Fruit fly (Drosophila melanogaster) whole organism, embryonic: ENCODE results near the gene Tbcd.

Source experiments
- Asciz ChIP-seq: fragments of 200-800 bp; sonication (Bioruptor generic); optimal IDR thresholded peaks from 2 replicates; lab custom pipeline; 2017; ENCODE audit warnings: missing biosample characterization, mild to moderate bottlenecking, missing genetic modification characterization, missing genetic modification reagents
- CG11560 ChIP-seq: fragments of 200-800 bp; sonication (Bioruptor generic); IDR thresholded peaks from 3 replicates; pipeline ENCODE4 v1.3.6; 2022; ENCODE audit warnings: missing biosample characterization, missing genetic modification characterization
- CG12071 ChIP-seq: fragments of 200-800 bp; sonication (Bioruptor generic); optimal IDR thresholded peaks from 3 replicates; lab custom pipeline; 2018; ENCODE audit warnings: missing biosample characterization, mild to moderate bottlenecking, missing genetic modification characterization
- CG13296 ChIP-seq: fragments of 200-800 bp; sonication (Bioruptor generic); optimal IDR thresholded peaks from 3 replicates; lab custom pipeline; 2018; ENCODE audit warnings: missing biosample characterization, mild to moderate bottlenecking, missing genetic modification characterization
- CG14441 ChIP-seq: fragments of 200-800 bp; sonication (Bioruptor generic); IDR thresholded peaks from 2 replicates; pipeline ENCODE4 v1.3.6; 2022; ENCODE audit warnings: missing biosample characterization, missing genetic modification characterization
- CG14710 ChIP-seq: fragments of 200-800 bp; sonication (Bioruptor generic); optimal IDR thresholded peaks from 3 replicates; lab custom pipeline; 2019; ENCODE audit warnings: missing biosample characterization, mild to moderate bottlenecking, missing genetic modification characterization, moderate library complexity
- CG15479 ChIP-seq: fragments of 200-800 bp; sonication (Bioruptor generic); optimal IDR thresholded peaks from 3 replicates; lab custom pipeline; 2019; ENCODE audit warnings: missing biosample characterization, mild to moderate bottlenecking, missing genetic modification characterization, moderate library complexity
- CG15514 ChIP-seq: fragments of 200-800 bp; sonication (Bioruptor generic); optimal IDR thresholded peaks from 3 replicates; lab custom pipeline; 2017; ENCODE audit warnings: missing biosample characterization, missing genetic modification characterization, mild to moderate bottlenecking, moderate library complexity, missing genetic modification reagents
- CG16813 ChIP-seq: fragments of 200-800 bp; sonication (Bioruptor generic); IDR thresholded peaks from 3 replicates; pipeline ENCODE4 v1.3.6; 2022; ENCODE audit warnings: missing biosample characterization, missing genetic modification characterization; ENCODE audit not compliant: partially characterized antibody
- CG18476 ChIP-seq: fragments of 200-800 bp; sonication (Bioruptor generic); optimal IDR thresholded peaks from 2 replicates; lab custom pipeline; 2016; ENCODE audit warnings: missing biosample characterization, mild to moderate bottlenecking, missing genetic modification characterization
- CG30403 ChIP-seq: fragments of 200-800 bp; sonication (Bioruptor generic); optimal IDR thresholded peaks from 3 replicates; lab custom pipeline; 2016; ENCODE audit warnings: missing biosample characterization, missing genetic modification characterization
- CG30431 ChIP-seq: fragments of 200-800 bp; sonication (Bioruptor generic); optimal IDR thresholded peaks from 2 replicates; lab custom pipeline; 2017; ENCODE audit warnings: missing biosample characterization, missing genetic modification characterization
- CG3163 ChIP-seq: fragments of 200-800 bp; sonication (Bioruptor generic); optimal IDR thresholded peaks from 3 replicates; lab custom pipeline; 2016; ENCODE audit warnings: missing biosample characterization, missing genetic modification characterization
- CG4328 ChIP-seq: fragments of 200-800 bp; sonication (Bioruptor generic); optimal IDR thresholded peaks from 3 replicates; lab custom pipeline; 2017; ENCODE audit warnings: missing biosample characterization, missing genetic modification reagents, missing genetic modification characterization
- CG4854 ChIP-seq: fragments of 200-800 bp; sonication (Bioruptor generic); optimal IDR thresholded peaks from 2 replicates; lab custom pipeline; 2016; ENCODE audit warnings: missing biosample characterization, missing genetic modification characterization, inconsistent platforms
- CG6654 ChIP-seq: fragments of 200-800 bp; sonication (Bioruptor generic); optimal IDR thresholded peaks from 2 replicates; lab custom pipeline; 2017; ENCODE audit warnings: missing biosample characterization, mild to moderate bottlenecking, missing genetic modification characterization
- CG8290 ChIP-seq, 3 experiments: fragments of 200-800 bp; sonication (Bioruptor generic); optimal IDR thresholded peaks; 2 replicates each; lab custom pipeline; 2016 to 2019; ENCODE audit warnings: missing biosample characterization in 3 of 3, missing genetic modification characterization in 3 of 3, mild to moderate bottlenecking in 2 of 3, moderate library complexity in 1 of 3
- CG9609 ChIP-seq: fragments of 200-800 bp; sonication (Bioruptor generic); optimal IDR thresholded peaks from 3 replicates; lab custom pipeline; 2016; ENCODE audit warnings: missing biosample characterization, missing genetic modification characterization
- D ChIP-seq, 2 experiments: fragments of 200-800 bp in 1 of 2; fragments of >200 bp in 1 of 2; sonication (Bioruptor generic) in 1 of 2; optimal IDR thresholded peaks; 2 replicates in 1 of 2; 3 replicates in 1 of 2; lab custom pipeline; 2017; ENCODE audit warnings: mild to moderate bottlenecking in 1 of 2, missing biosample characterization in 1 of 2, missing genetic modification characterization in 1 of 2, missing genetic modification reagents in 1 of 2
- Eip74EF ChIP-seq, 2 experiments: fragments of 200-800 bp in 1 of 2; fragments of >200 bp in 1 of 2; sonication (Bioruptor generic) in 1 of 2; optimal IDR thresholded peaks; 2 replicates each; lab custom pipeline; 2017 to 2019; ENCODE audit warnings: missing biosample characterization in 2 of 2, missing genetic modification characterization in 2 of 2, mild to moderate bottlenecking in 1 of 2, moderate library complexity in 1 of 2
- Fer2 ChIP-seq: fragments of 200-800 bp; sonication (Bioruptor generic); optimal IDR thresholded peaks from 2 replicates; lab custom pipeline; 2018; ENCODE audit warnings: missing biosample characterization, mild to moderate bottlenecking, missing genetic modification characterization, moderate library complexity
- HHEX ChIP-seq: fragments of 200-800 bp; sonication (Bioruptor generic); optimal IDR thresholded peaks from 3 replicates; lab custom pipeline; 2017; ENCODE audit warnings: missing biosample characterization, mild to moderate bottlenecking, missing genetic modification characterization, missing genetic modification reagents
- HLHmδ ChIP-seq: fragments of 200-800 bp; sonication (Bioruptor generic); optimal IDR thresholded peaks from 2 replicates; lab custom pipeline; 2018; ENCODE audit warnings: missing biosample characterization, mild to moderate bottlenecking, missing genetic modification characterization, moderate library complexity
- Hsf ChIP-seq: fragments of 200-800 bp; sonication (Bioruptor generic); optimal IDR thresholded peaks from 3 replicates; lab custom pipeline; 2016; ENCODE audit warnings: missing biosample characterization, missing genetic modification characterization
- Lpt ChIP-seq: fragments of >200 bp; optimal IDR thresholded peaks from 2 replicates; lab custom pipeline; 2018; ENCODE audit warnings: missing biosample characterization, missing genetic modification characterization
- Mad ChIP-seq: fragments of 200-800 bp; sonication (Bioruptor generic); optimal IDR thresholded peaks from 2 replicates; lab custom pipeline; 2016; ENCODE audit warnings: missing biosample characterization, missing genetic modification characterization
- Mes4 ChIP-seq: fragments of 200-800 bp; sonication (Bioruptor generic); optimal IDR thresholded peaks from 2 replicates; lab custom pipeline; 2016; ENCODE audit warnings: missing biosample characterization, missing genetic modification characterization
- Opbp ChIP-seq: fragments of 200-800 bp; sonication (Bioruptor generic); IDR thresholded peaks from 3 replicates; pipeline ENCODE4 v1.3.6; 2022; ENCODE audit warnings: missing biosample characterization, missing genetic modification characterization; ENCODE audit not compliant: partially characterized antibody
- Side ChIP-seq: fragments of 200-800 bp; sonication (Bioruptor generic); optimal IDR thresholded peaks from 2 replicates; lab custom pipeline; 2016; ENCODE audit warnings: missing biosample characterization, missing genetic modification characterization
- Taf1 ChIP-seq: fragments of 200-800 bp; sonication (Bioruptor generic); IDR thresholded peaks from 2 replicates; pipeline ENCODE4 v1.3.6; 2022; ENCODE audit warnings: missing biosample characterization, missing genetic modification characterization
- ato ChIP-seq: fragments of 200-800 bp; sonication (Bioruptor generic); IDR thresholded peaks from 2 replicates; pipeline ENCODE4 v1.3.6; 2022; ENCODE audit warnings: missing biosample characterization, missing genetic modification characterization; ENCODE audit not compliant: partially characterized antibody
- bab2 ChIP-seq: fragments of 200-800 bp; sonication (Bioruptor generic); optimal IDR thresholded peaks from 2 replicates; lab custom pipeline; 2016; ENCODE audit warnings: missing biosample characterization, missing genetic modification characterization
- bowl ChIP-seq: fragments of 200-800 bp; sonication (Bioruptor generic); IDR thresholded peaks from 2 replicates; pipeline ENCODE4 v1.3.6; 2022; ENCODE audit warnings: missing biosample characterization, missing genetic modification characterization
- cg ChIP-seq: fragments of 200-800 bp; sonication (Bioruptor generic); optimal IDR thresholded peaks from 3 replicates; lab custom pipeline; 2019; ENCODE audit warnings: missing biosample characterization, mild to moderate bottlenecking, missing genetic modification characterization, moderate library complexity
- chinmo ChIP-seq: fragments of 200-800 bp; sonication (Bioruptor generic); IDR thresholded peaks from 4 replicates; pipeline ENCODE4 v1.3.6; 2022; ENCODE audit warnings: missing biosample characterization, missing genetic modification characterization; ENCODE audit not compliant: partially characterized antibody
- chn ChIP-seq: fragments of 200-800 bp; sonication (Bioruptor generic); optimal IDR thresholded peaks from 2 replicates; lab custom pipeline; 2016; ENCODE audit warnings: missing biosample characterization, missing genetic modification characterization
- crol ChIP-seq: fragments of 200-800 bp; sonication (Bioruptor generic); IDR thresholded peaks from 2 replicates; pipeline ENCODE4 v1.3.6; 2022; ENCODE audit warnings: missing biosample characterization, missing genetic modification characterization
- eve ChIP-seq, 2 experiments: fragments of >200 bp; optimal IDR thresholded peaks; 2 replicates each; lab custom pipeline; 2017; ENCODE audit warnings: missing biosample characterization in 2 of 2, missing genetic modification characterization in 2 of 2
- gcm2 ChIP-seq: fragments of 200-800 bp; sonication (Bioruptor generic); optimal IDR thresholded peaks from 2 replicates; lab custom pipeline; 2016; ENCODE audit warnings: missing biosample characterization, missing genetic modification characterization
- ind ChIP-seq: fragments of 200-800 bp; sonication (Bioruptor generic); optimal IDR thresholded peaks from 3 replicates; lab custom pipeline; 2016; ENCODE audit warnings: missing biosample characterization, missing genetic modification characterization
- jigr1 ChIP-seq: fragments of 200-800 bp; sonication (Bioruptor generic); IDR thresholded peaks from 3 replicates; pipeline ENCODE4 v1.3.6; 2022; ENCODE audit warnings: missing biosample characterization, missing genetic modification characterization
- odd ChIP-seq: fragments of 200-800 bp; sonication (Bioruptor generic); optimal IDR thresholded peaks from 2 replicates; lab custom pipeline; 2017; ENCODE audit warnings: missing biosample characterization, mild to moderate bottlenecking, missing genetic modification characterization
- ranshi ChIP-seq: fragments of 200-800 bp; sonication (Bioruptor generic); IDR thresholded peaks from 2 replicates; pipeline ENCODE4 v1.3.6; 2022; ENCODE audit warnings: missing biosample characterization, missing genetic modification characterization
- rib ChIP-seq: fragments of 200-800 bp; sonication (Bioruptor generic); IDR thresholded peaks from 2 replicates; pipeline ENCODE4 v1.3.6; 2022; ENCODE audit warnings: missing biosample characterization, missing genetic modification characterization
- sima ChIP-seq: fragments of 200-800 bp; sonication (Bioruptor generic); optimal IDR thresholded peaks from 2 replicates; lab custom pipeline; 2016; ENCODE audit warnings: missing biosample characterization, missing genetic modification characterization
- tup ChIP-seq: fragments of 200-800 bp; sonication (Bioruptor generic); optimal IDR thresholded peaks from 2 replicates; lab custom pipeline; 2016; ENCODE audit warnings: missing biosample characterization, mild to moderate bottlenecking, missing genetic modification characterization, moderate library complexity
- unpg ChIP-seq: fragments of 200-800 bp; sonication (Bioruptor generic); optimal IDR thresholded peaks from 3 replicates; lab custom pipeline; 2018; ENCODE audit warnings: missing biosample characterization, mild to moderate bottlenecking, missing genetic modification characterization, moderate library complexity
- z ChIP-seq: fragments of 200-800 bp; sonication (Bioruptor generic); IDR thresholded peaks from 3 replicates; pipeline ENCODE4 v1.3.6; 2022; ENCODE audit warnings: missing biosample characterization, missing genetic modification characterization
- zen ChIP-seq: fragments of 200-800 bp; sonication (Bioruptor generic); optimal IDR thresholded peaks from 3 replicates; lab custom pipeline; 2018; ENCODE audit warnings: missing biosample characterization, mild to moderate bottlenecking, missing genetic modification characterization, moderate library complexity

Tbcd gene

DNA sequence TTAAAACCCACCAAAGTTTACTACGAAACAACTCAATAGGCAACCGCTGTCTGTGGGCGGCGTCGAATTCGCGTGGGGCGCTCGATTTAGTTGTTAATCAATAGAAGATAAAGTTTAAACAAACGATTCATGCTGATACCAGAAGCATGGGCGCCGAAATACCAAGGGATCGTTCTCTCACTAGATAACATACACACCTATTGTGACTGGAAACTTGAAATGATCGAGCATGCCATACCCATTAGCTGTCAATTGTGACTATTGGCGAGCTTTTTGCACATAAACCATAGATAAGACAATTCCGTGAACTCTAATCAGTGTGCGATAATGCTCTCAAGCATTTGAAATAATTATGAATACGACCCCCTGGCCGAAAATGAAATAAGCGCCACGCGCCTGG is 32.0 kb downstream of the Tbcd start (continued):
- peak; percentile 74 for TF ChIP-seq chn (GFP tag; lab: Kevin White, UChicago)
- TF ChIP-seq CG4328 (GFP tag; lab: Kevin White, UChicago) = peak; percentile 23
- no peak for TF ChIP-seq odd (GFP tag; lab: Kevin White, UChicago)
- TF ChIP-seq CG4854 (GFP tag; lab: Kevin White, UChicago) = peak; percentile 66
- TF ChIP-seq Mad (GFP tag; lab: Kevin White, UChicago) = peak; percentile 40
- no peak for TF ChIP-seq z (GFP tag; lab: Robert Waterston, UW)
- peak; percentile 58; the same call in 1 of the 2 replicates for TF ChIP-seq ranshi (GFP tag; lab: Robert Waterston, UW)
- TF ChIP-seq CG16813 (GFP tag; lab: Robert Waterston, UW) = no peak
- no peak; the same call in 3 of the 4 replicates for TF ChIP-seq chinmo
- TF ChIP-seq crol (GFP tag; lab: Robert Waterston, UW) = no peak
- TF ChIP-seq CG8290 (GFP tag; optimal IDR thresholded peaks at IDR 0.05; lab: Kevin White, UChicago) = no peak
- peak in 1 of 2 experiments; percentile 86 for TF ChIP-seq CG8290 (tag; optimal IDR thresholded peaks at IDR 0.05; lab: Kevin White, UChicago)
- peak in 1 of 2 experiments; percentile 87 for TF ChIP-seq eve (GFP tag; optimal IDR thresholded peaks at IDR 0.05; lab: Kevin White, UChicago)
- peak; percentile 57; the same call in 1 of the 3 replicates for TF ChIP-seq CG11560 (tag; lab: Robert Waterston, UW)
- TF ChIP-seq Taf1 (GFP tag; lab: Robert Waterston, UW) = peak; percentile 33; the same call in 1 of the 2 replicates
- peak; percentile 55; the same call in 2 of the 3 replicates for TF ChIP-seq jigr1
- TF ChIP-seq Eip74EF (GFP tag; optimal IDR thresholded peaks at IDR 0.05; lab: Kevin White, UChicago) = peak in 1 of 2 experiments; percentile 63
- TF ChIP-seq CG14710 (tag; lab: Kevin White, UChicago) = no peak
- peak; percentile 45 for TF ChIP-seq CG3163
- no peak for TF ChIP-seq Lpt (GFP tag; lab: Kevin White, UChicago)
- TF ChIP-seq CG6654 = peak; percentile 12
- no peak for TF ChIP-seq D (optimal IDR thresholded peaks at IDR 0.05; lab: Kevin White, UChicago)
- TF ChIP-seq D (GFP tag; optimal IDR thresholded peaks at IDR 0.05; lab: Kevin White, UChicago) = no peak
- peak; percentile 39 for TF ChIP-seq CG15514
- TF ChIP-seq HLHmδ (GFP tag; lab: Kevin White, UChicago) = no peak
- TF ChIP-seq Hsf (GFP tag; lab: Kevin White, UChicago) = peak; percentile 71
- peak; percentile 52 for TF ChIP-seq tup (GFP tag; lab: Kevin White, UChicago)
- TF ChIP-seq gcm2 (GFP tag; lab: Kevin White, UChicago) = peak; percentile 33
- TF ChIP-seq rib (GFP tag; lab: Robert Waterston, UW) = peak; percentile 83
- peak; percentile 48 for TF ChIP-seq CG18476 (GFP tag; lab: Kevin White, UChicago)
- TF ChIP-seq CG9609 (GFP tag; lab: Kevin White, UChicago) = peak; percentile 82
- peak; percentile 72 for TF ChIP-seq CG30403 (GFP tag; lab: Kevin White, UChicago)
- peak; percentile 34 for TF ChIP-seq sima (GFP tag; lab: Kevin White, UChicago)
- no peak for TF ChIP-seq Opbp (GFP tag; lab: Robert Waterston, UW)
- TF ChIP-seq HHEX (GFP tag; lab: Kevin White, UChicago) = peak; percentile 78
- TF ChIP-seq CG30431 (GFP tag; lab: Kevin White, UChicago) = peak; percentile 44
- peak; percentile 76 for TF ChIP-seq unpg (GFP tag; lab: Kevin White, UChicago)
- TF ChIP-seq CG13296 (GFP tag; lab: Kevin White, UChicago) = peak; percentile 58
- TF ChIP-seq ato (GFP tag; lab: Robert Waterston, UW) = no peak
- peak; percentile 63; the same call in 1 of the 2 replicates for TF ChIP-seq CG14441 (GFP tag; lab: Robert Waterston, UW)
- peak; percentile 74 for TF ChIP-seq Side (GFP tag; lab: Kevin White, UChicago)
- peak; percentile 58; the same call in 1 of the 2 replicates for TF ChIP-seq bowl (GFP tag; lab: Robert Waterston, UW)
- peak; percentile 38 for TF ChIP-seq zen (tag; lab: Kevin White, UChicago)
- peak; percentile 35 for TF ChIP-seq Mes4
- no peak for TF ChIP-seq CG15479 (GFP tag; lab: Kevin White, UChicago)
- peak; percentile 80 for TF ChIP-seq bab2 (GFP tag; lab: Kevin White, UChicago)
- TF ChIP-seq ind = peak; percentile 87
- peak; percentile 22 for TF ChIP-seq Asciz (GFP tag; lab: Kevin White, UChicago)
- TF ChIP-seq cg (GFP tag; lab: Kevin White, UChicago) = no peak
- TF ChIP-seq Fer2 (tag; lab: Kevin White, UChicago) = peak; percentile 20
- peak; percentile 83 for TF ChIP-seq CG12071 (GFP tag; lab: Kevin White, UChicago)
